Worm (Caenorhabditis elegans) whole organism, early embryonic: ENCODE measurements around the gene cyp-13A2.

Source experiments
- B0310.2 ChIP-seq: sonication (generic microtip); optimal IDR thresholded peaks from 2 replicates; lab custom pipeline; 2016; ENCODE audit warnings: mild to moderate bottlenecking, missing genetic modification characterization, missing compliant biosample characterization
- F13C5.2 ChIP-seq: sonication (generic microtip); optimal IDR thresholded peaks from 2 replicates; lab custom pipeline; 2017; ENCODE audit warnings: mild to moderate bottlenecking, missing genetic modification characterization, inconsistent platforms, missing compliant biosample characterization
- aly-1 ChIP-seq: sonication (generic microtip); optimal IDR thresholded peaks from 2 replicates; lab custom pipeline; 2016; ENCODE audit warnings: missing genetic modification characterization, missing compliant biosample characterization
- ama-1 ChIP-seq: fragments of 150-350 bp; optimal IDR thresholded peaks from 2 replicates; lab custom pipeline; 2014
- ceh-13 ChIP-seq: fragments of 200-800 bp; sonication (Bioruptor generic); optimal IDR thresholded peaks from 2 replicates; lab custom pipeline; 2018; ENCODE audit warnings: mild to moderate bottlenecking, missing genetic modification characterization, missing compliant biosample characterization
- ceh-36 ChIP-seq: sonication (generic microtip); optimal IDR thresholded peaks from 2 replicates; lab custom pipeline; 2016; ENCODE audit warnings: missing genetic modification characterization, inconsistent platforms, missing compliant biosample characterization
- ets-7 ChIP-seq: sonication (generic microtip); optimal IDR thresholded peaks from 2 replicates; lab custom pipeline; 2016; ENCODE audit warnings: missing genotype, missing genetic modification characterization, missing compliant biosample characterization
- flt-1 ChIP-seq: fragments of 200-800 bp; sonication (Bioruptor generic); IDR thresholded peaks from 2 replicates; pipeline ENCODE4 v1.3.6; 2022; ENCODE audit warnings: missing genetic modification characterization, missing compliant biosample characterization
- hmbx-1 ChIP-seq: sonication (generic microtip); optimal IDR thresholded peaks from 2 replicates; lab custom pipeline; 2016; ENCODE audit warnings: mild to moderate bottlenecking, missing genetic modification characterization, missing compliant biosample characterization
- hmg-4 ChIP-seq: fragments of 200-800 bp; sonication (Bioruptor generic); optimal IDR thresholded peaks from 2 replicates; lab custom pipeline; 2018; ENCODE audit warnings: mild to moderate bottlenecking, missing genetic modification characterization, missing compliant biosample characterization
- hnd-1 ChIP-seq: sonication (generic microtip); optimal IDR thresholded peaks from 2 replicates; lab custom pipeline; 2016; ENCODE audit warnings: missing genetic modification characterization, missing compliant biosample characterization
- pes-1 ChIP-seq: fragments of 200-800 bp; sonication (Bioruptor generic); IDR thresholded peaks from 2 replicates; pipeline ENCODE4 v1.3.6; 2022; ENCODE audit warnings: missing genetic modification reagents, missing genetic modification characterization, missing compliant biosample characterization
- scrt-1 ChIP-seq: fragments of 200-800 bp; sonication (Bioruptor generic); IDR thresholded peaks from 2 replicates; pipeline ENCODE4 v1.3.6; 2022; ENCODE audit warnings: missing genetic modification characterization, missing compliant biosample characterization
- sea-1 ChIP-seq: fragments of 200-800 bp; sonication (Bioruptor generic); conservative IDR thresholded peaks from 2 replicates; pipeline ENCODE4 v1.3.6; 2022; ENCODE audit warnings: missing genetic modification characterization, missing compliant biosample characterization
- tbx-11 ChIP-seq: fragments of 200-800 bp; sonication (Bioruptor generic); IDR thresholded peaks from 2 replicates; pipeline ENCODE4 v1.3.6; 2022; ENCODE audit warnings: missing genetic modification characterization, missing compliant biosample characterization
- tbx-37 ChIP-seq: fragments of 200-800 bp; sonication (Bioruptor generic); conservative IDR thresholded peaks from 2 replicates; pipeline ENCODE4 v1.3.6; 2022; ENCODE audit warnings: missing genetic modification reagents, missing genetic modification characterization, missing compliant biosample characterization
- tra-4 ChIP-seq: sonication (generic microtip); optimal IDR thresholded peaks from 2 replicates; lab custom pipeline; 2017; ENCODE audit warnings: missing genetic modification characterization, missing compliant biosample characterization

Gene cyp-13A2

DNA sequence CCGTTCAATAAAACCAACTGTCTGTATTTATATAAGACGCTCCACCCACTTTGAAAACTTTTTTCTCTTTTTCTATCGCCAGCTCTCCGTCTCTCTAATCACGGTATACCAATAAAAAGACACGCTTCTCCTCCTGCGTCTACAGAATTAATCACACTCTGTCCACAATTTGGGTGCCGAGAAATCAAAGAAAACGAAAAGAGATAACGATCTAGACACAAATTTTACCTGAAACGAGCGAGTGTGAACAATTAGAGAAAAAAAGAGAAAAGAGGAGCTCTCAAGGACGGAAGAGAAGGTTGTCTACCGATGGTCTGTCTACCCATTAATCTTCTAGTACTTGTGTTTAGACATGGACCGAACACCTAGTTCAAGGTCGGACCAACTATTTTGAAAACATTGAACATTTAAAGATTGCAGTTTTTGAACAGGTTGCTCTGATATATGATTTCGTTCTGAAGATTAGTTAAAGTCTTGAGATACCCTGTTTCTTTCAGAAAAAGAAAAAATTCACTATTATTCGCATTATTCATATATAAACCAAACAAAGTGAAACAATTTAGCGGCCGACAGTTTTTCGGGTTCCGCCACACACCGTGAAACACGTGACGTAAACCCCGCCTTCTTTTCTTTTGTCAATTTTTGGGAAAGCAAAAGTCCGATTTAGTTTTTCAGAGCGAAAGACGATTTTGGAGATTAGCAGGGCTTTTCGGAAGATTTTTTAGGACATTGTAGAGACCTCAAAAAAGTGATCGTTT is at the start of gene cyp-13A2:
TSS of gene cyp-13A2 (minus strand) at position 235 of the 758 bp plus-strand sequence.
- no peak for TF ChIP-seq sea-1 (GFP tag; lab: Robert Waterston, UW)
- no peak for TF ChIP-seq tbx-11
- TF ChIP-seq pes-1: no peak

DNA sequence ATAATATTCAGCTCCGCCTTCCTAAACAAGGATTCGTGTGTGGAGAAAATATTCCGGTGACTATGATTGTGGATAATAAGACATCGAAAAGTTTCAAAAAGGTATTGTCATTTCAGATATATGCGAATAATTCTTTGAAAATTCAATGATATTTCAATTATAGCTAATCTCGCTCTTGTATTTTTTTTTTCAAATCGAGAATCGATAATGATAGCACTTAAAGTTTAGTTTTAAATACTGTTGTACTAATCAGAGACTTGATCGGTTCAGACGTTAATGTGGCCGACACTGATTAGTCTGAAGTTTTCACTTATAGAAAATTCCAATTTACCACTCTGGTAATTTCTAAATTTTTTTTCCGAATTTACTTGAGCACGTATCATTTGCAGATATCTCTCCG is 48.5 kb upstream of the cyp-13A2 start:
- TF ChIP-seq hmg-4 (no peak), scrt-1 (GFP tag; lab: Robert Waterston, UW) (no peak), ceh-13 (GFP tag; lab: Kevin White, UChicago) (no peak), tbx-37 (GFP tag; lab: Robert Waterston, UW) (no peak), ceh-36 (no peak), B0310.2 (no peak), hnd-1 (no peak), sea-1 (GFP tag; lab: Robert Waterston, UW) (no peak), flt-1 (GFP tag; lab: Robert Waterston, UW) (no peak), F13C5.2 (tag; lab: Kevin White, UChicago) (no peak), hmbx-1 (no peak), pes-1 (no peak)

DNA sequence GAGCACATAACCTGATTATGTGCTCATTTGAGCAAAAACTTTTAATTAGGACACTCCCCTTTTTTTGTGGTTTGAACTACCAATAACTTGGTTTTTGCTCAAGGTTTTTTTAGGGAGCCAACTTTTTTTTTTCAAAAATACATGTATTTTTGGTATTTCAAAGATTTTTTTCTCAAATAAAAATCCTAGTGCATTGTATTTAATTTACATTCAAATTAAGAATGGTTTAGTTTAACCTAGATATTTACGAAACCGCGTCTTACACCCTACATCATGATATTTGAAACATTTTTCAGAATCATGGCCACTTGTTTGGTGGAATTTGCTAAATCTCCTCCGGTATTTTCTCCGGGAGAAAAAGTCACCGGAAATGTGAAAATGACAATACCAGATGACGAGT is 47.5 kb upstream of the cyp-13A2 start, which contains the start of gene arrd-5:
TSS of gene arrd-5 (plus strand) at position 301 of the 400 bp plus-strand sequence.
- no peak for TF ChIP-seq tra-4
- no peak for TF ChIP-seq flt-1 (GFP tag; lab: Robert Waterston, UW)
- no peak for TF ChIP-seq hmg-4
- TF ChIP-seq ama-1: no peak
- no peak for TF ChIP-seq sea-1 (GFP tag; lab: Robert Waterston, UW)
- no peak for TF ChIP-seq tbx-37 (GFP tag; lab: Robert Waterston, UW)
- TF ChIP-seq hmbx-1: no peak
- no peak for TF ChIP-seq F13C5.2 (tag; lab: Kevin White, UChicago)
- no peak for TF ChIP-seq aly-1 (tag; lab: Kevin White, UChicago)
- TF ChIP-seq B0310.2: no peak
- TF ChIP-seq hnd-1: no peak
- no peak for TF ChIP-seq tbx-11
- TF ChIP-seq pes-1: no peak
- no peak for TF ChIP-seq ets-7
- TF ChIP-seq scrt-1 (GFP tag; lab: Robert Waterston, UW): no peak
- TF ChIP-seq ceh-13 (GFP tag; lab: Kevin White, UChicago): no peak
- TF ChIP-seq ceh-36: no peak

DNA sequence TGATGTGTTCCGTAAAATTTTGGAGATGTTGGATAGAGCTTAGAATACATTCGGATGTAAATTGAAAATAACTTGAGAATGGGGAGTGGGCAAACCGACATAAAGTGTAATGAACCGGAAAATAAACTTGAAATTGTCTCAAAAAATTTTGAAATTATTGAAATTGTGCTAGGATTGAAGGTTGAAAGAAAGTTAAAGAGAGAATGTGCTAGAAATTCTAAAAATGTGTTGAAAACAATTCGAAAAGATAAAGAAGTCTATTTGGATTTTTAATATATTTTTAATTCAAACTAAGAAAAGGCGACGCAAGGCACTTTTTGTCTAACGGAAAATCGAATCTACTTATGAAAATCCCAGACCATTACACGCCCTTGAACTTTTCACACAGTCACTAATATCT is 46.4 kb upstream of the cyp-13A2 start, which contains the start of gene ZK938.3:
TSS of gene ZK938.3 (minus strand) at position 101 of the 400 bp plus-strand sequence.
- no peak for TF ChIP-seq tbx-11
- TF ChIP-seq hnd-1: no peak
- no peak for TF ChIP-seq B0310.2
- no peak for TF ChIP-seq ceh-13 (GFP tag; lab: Kevin White, UChicago)
- TF ChIP-seq flt-1 (GFP tag; lab: Robert Waterston, UW): no peak
- no peak for TF ChIP-seq ceh-36
- TF ChIP-seq tbx-37 (GFP tag; lab: Robert Waterston, UW): no peak
- no peak for TF ChIP-seq pes-1
- TF ChIP-seq hmbx-1: no peak
- no peak for TF ChIP-seq tra-4
- TF ChIP-seq F13C5.2 (tag; lab: Kevin White, UChicago): no peak

DNA sequence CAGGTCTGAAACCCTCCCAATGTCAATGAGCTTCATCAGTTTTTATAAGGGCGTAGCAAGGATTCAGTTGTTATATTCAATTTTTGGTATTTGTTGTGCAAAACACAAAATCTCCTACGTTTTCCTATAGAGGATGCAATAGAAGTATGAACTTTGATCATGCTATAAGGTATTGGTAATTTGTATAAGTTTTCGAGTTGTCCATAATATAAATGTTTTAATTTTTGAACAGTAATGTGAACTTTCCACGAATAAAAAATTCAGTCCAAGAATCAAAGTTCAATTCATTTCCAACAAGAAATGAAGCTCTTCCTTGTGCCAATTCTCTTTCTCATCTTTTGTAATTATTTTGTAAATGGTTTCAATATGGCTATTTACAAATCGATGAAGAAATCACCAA is 43.6 kb upstream of the cyp-13A2 start, which contains the start of gene ZK938.12:
TSS of gene ZK938.12 (plus strand) at position 301 of the 400 bp plus-strand sequence.
- TF ChIP-seq tra-4 (no peak), ceh-13 (GFP tag; lab: Kevin White, UChicago) (no peak), tbx-37 (GFP tag; lab: Robert Waterston, UW) (no peak), pes-1 (no peak), hmbx-1 (no peak), scrt-1 (GFP tag; lab: Robert Waterston, UW) (no peak), ets-7 (no peak), B0310.2 (no peak), ama-1 (no peak), aly-1 (tag; lab: Kevin White, UChicago) (no peak), flt-1 (GFP tag; lab: Robert Waterston, UW) (no peak), tbx-11 (no peak), F13C5.2 (tag; lab: Kevin White, UChicago) (no peak), sea-1 (GFP tag; lab: Robert Waterston, UW) (no peak), hmg-4 (no peak), ceh-36 (no peak), hnd-1 (no peak)

DNA sequence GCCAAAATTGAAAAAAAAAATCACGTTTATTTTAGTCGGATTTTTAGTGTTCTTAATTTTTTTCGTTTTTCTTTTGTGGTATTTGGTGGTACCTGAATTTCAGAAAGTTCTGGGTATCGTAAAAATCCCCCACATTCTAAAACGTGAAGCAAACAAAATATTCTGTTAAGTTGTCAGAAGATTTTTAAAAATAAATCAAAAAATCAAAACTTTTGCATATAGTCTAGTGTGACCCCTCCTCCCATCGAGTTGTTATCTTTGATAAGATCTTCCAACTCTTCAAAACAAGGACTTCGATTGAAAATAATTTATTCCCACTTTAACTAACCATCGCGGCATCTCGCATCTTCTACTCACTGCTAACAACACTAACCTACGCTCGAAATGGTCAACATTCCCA is 41.7 kb upstream of the cyp-13A2 start, which contains the start of gene ZK938.1:
TSS of gene ZK938.1 (plus strand) at position 301 of the 400 bp plus-strand sequence.
- no peak for TF ChIP-seq tbx-37 (GFP tag; lab: Robert Waterston, UW)
- no peak for TF ChIP-seq hnd-1
- no peak for TF ChIP-seq ceh-36
- no peak for TF ChIP-seq scrt-1 (GFP tag; lab: Robert Waterston, UW)
- no peak for TF ChIP-seq ama-1
- no peak for TF ChIP-seq tra-4
- no peak for TF ChIP-seq ceh-13 (GFP tag; lab: Kevin White, UChicago)

DNA sequence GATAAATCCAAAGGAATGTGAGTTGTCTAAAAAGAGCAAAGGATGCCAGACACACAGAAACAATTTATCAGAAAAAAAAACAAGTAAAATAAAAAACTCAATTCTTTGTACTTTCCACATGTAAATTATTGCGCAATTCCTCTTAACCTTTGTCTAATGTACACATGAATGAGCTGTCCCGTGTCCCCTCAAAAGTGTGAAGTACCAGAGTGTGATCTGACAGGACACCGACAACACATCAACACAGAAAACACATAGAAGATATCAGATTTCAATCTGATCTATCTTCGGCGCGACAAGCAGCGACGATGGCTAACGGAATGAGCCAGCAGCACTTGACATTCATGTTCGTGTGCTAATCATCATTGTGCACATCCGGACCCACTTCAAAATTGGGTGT is 41.1 kb upstream of the cyp-13A2 start:
- no peak for TF ChIP-seq scrt-1 (GFP tag; lab: Robert Waterston, UW)
- no peak for TF ChIP-seq F13C5.2 (tag; lab: Kevin White, UChicago)

DNA sequence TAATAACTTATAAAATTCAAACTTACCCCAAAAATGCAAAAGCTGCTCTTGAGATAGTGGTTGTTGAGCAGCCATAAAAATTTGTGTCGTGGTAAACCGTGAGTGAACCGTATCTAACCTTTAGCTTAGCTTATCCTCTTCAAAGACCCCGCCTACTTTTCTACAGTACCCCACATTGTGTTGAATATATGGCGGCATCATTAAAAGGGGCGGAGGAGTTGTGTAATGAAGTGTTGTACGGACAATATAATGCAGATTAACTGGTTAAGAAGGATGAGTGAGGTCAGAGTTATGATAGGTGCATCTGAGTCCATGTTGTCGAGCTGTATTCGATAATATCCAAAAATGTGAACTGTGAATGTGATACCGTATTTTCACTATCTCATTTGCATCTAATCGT is 40.4 kb upstream of the cyp-13A2 start, which contains the start of gene eyg-1:
TSS of gene eyg-1 (minus strand) at position 101 of the 400 bp plus-strand sequence.
- TF ChIP-seq F13C5.2 (tag; lab: Kevin White, UChicago): no peak
- no peak for TF ChIP-seq ceh-13 (GFP tag; lab: Kevin White, UChicago)
- no peak for TF ChIP-seq tra-4
- no peak for TF ChIP-seq scrt-1 (GFP tag; lab: Robert Waterston, UW)
- TF ChIP-seq pes-1: no peak
- TF ChIP-seq aly-1 (tag; lab: Kevin White, UChicago): no peak
- no peak for TF ChIP-seq flt-1 (GFP tag; lab: Robert Waterston, UW)
